Worm (Caenorhabditis elegans) whole organism, late embryonic: Measurements from ENCODE around the gene T08B1.4.

ENCODE experiments used
- pax-1 ChIP-seq: fragments of 150-350 bp; optimal IDR thresholded peaks from 2 replicates; lab custom pipeline; 2014; ENCODE audit warnings: missing biosample characterization, missing genetic modification characterization
- rnt-1 ChIP-seq: sonication (generic microtip); optimal IDR thresholded peaks from 2 replicates; lab custom pipeline; 2016; ENCODE audit warnings: missing genetic modification characterization, missing compliant biosample characterization

DNA sequence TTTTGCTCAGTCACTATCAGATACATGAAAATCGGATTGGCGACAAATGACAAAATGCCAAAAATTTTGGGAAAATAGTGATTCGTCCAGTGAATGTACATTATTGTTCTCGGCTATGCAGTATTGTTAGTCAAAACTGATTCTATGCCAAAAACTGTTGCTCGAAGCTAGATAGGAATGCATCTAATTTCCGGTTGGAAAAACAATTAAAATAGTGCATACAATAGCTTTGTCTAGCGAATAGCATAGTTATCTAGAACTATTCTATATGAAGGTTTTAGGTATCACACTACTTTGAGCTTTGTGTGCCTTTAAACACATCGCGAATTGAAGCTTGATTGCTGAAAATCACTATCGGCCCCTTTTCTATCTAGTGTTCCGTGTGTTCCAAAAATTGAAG, 14.3 kb upstream of the T08B1.4 start, which contains the start of gene srj-15:
- TF ChIP-seq pax-1 (tag; lab: Kevin White, UChicago) (no peak), rnt-1 (no peak)
